Worm (Caenorhabditis elegans) whole organism, L4 larva: Measurements from ENCODE around the gene col-184.

ENCODE experiments used
- F10B5.3 ChIP-seq: sonication (generic microtip); optimal IDR thresholded peaks from 2 replicates; lab custom pipeline; 2016; ENCODE audit warnings: mild to moderate bottlenecking, missing genetic modification characterization, missing compliant biosample characterization
- F37D6.2 ChIP-seq: sonication (generic microtip); optimal IDR thresholded peaks from 2 replicates; lab custom pipeline; 2016; ENCODE audit warnings: mild to moderate bottlenecking, missing genetic modification characterization, missing compliant biosample characterization
- Y105C5A.15 ChIP-seq: fragments of 200-800 bp; sonication (Bioruptor generic); IDR thresholded peaks from 2 replicates; pipeline ENCODE4 v1.3.6; 2022; ENCODE audit warnings: missing genetic modification characterization, missing compliant biosample characterization
- Y75B8A.6 ChIP-seq: fragments of 200-800 bp; sonication (Bioruptor generic); IDR thresholded peaks from 2 replicates; pipeline ENCODE4 v1.3.6; 2022; ENCODE audit warnings: missing genetic modification reagents, missing genetic modification characterization, missing compliant biosample characterization
- ama-1 ChIP-seq: fragments of 150-350 bp; optimal IDR thresholded peaks from 2 replicates; lab custom pipeline; 2014; ENCODE audit warnings: inconsistent platforms, mixed read lengths
- arid-1 ChIP-seq: fragments of 200-800 bp; sonication (Bioruptor generic); conservative IDR thresholded peaks from 2 replicates; pipeline ENCODE4 v1.3.6; 2022; ENCODE audit warnings: missing genetic modification reagents, missing genetic modification characterization, missing compliant biosample characterization
- attf-4 ChIP-seq: sonication (generic microtip); optimal IDR thresholded peaks from 3 replicates; lab custom pipeline; 2017; ENCODE audit warnings: missing biosample characterization, missing genetic modification characterization
- ceh-32 ChIP-seq: sonication (generic microtip); optimal IDR thresholded peaks from 2 replicates; lab custom pipeline; 2016; ENCODE audit warnings: mild to moderate bottlenecking, missing genetic modification characterization, missing compliant biosample characterization; ENCODE audit not compliant: poor library complexity
- ceh-82 ChIP-seq: sonication (generic microtip); optimal IDR thresholded peaks from 2 replicates; lab custom pipeline; 2017; ENCODE audit warnings: missing biosample characterization, missing genetic modification characterization
- daf-12 ChIP-seq: fragments of 150-350 bp; optimal IDR thresholded peaks from 2 replicates; lab custom pipeline; 2014; ENCODE audit warnings: missing biosample characterization, missing genetic modification reagents, missing genetic modification characterization
- duxl-1 ChIP-seq: sonication (generic microtip); optimal IDR thresholded peaks from 2 replicates; lab custom pipeline; 2016; ENCODE audit warnings: mild to moderate bottlenecking, missing genetic modification characterization, moderate library complexity, missing compliant biosample characterization; ENCODE audit not compliant: poor library complexity
- dve-1 ChIP-seq: sonication (generic microtip); optimal IDR thresholded peaks from 2 replicates; lab custom pipeline; 2017; ENCODE audit warnings: antibody characterized with exemption, mild to moderate bottlenecking, missing genetic modification characterization, missing compliant biosample characterization; ENCODE audit not compliant: insufficient read depth
- egl-43 ChIP-seq: fragments of 200-800 bp; sonication (Bioruptor generic); IDR thresholded peaks from 2 replicates; pipeline ENCODE4 v1.3.6; 2022; ENCODE audit warnings: missing genetic modification reagents, missing genetic modification characterization, missing compliant biosample characterization
- fkh-10 ChIP-seq: fragments of 150-350 bp; optimal IDR thresholded peaks from 2 replicates; lab custom pipeline; 2014; ENCODE audit warnings: missing biosample characterization, missing genetic modification reagents, missing genetic modification characterization
- fos-1 ChIP-seq: fragments of 150-350 bp; optimal IDR thresholded peaks from 2 replicates; lab custom pipeline; 2014; ENCODE audit warnings: missing biosample characterization, missing genetic modification characterization
- hif-1 ChIP-seq, 2 experiments: sonication (generic microtip); optimal IDR thresholded peaks; 2 replicates each; lab custom pipeline; 2016 to 2017; ENCODE audit warnings: missing compliant biosample characterization in 2 of 2, missing genetic modification characterization in 2 of 2, missing genetic modification reagents in 2 of 2, missing genotype in 2 of 2, mild to moderate bottlenecking in 1 of 2
- hlh-30 ChIP-seq: sonication (generic microtip); optimal IDR thresholded peaks from 2 replicates; lab custom pipeline; 2017; ENCODE audit warnings: antibody characterized with exemption, mild to moderate bottlenecking, missing genetic modification characterization, missing compliant biosample characterization; ENCODE audit not compliant: insufficient read depth
- hmg-1.1 ChIP-seq: fragments of 200-800 bp; sonication (Bioruptor generic); IDR thresholded peaks from 2 replicates; pipeline ENCODE4 v1.3.6; 2022; ENCODE audit warnings: missing genetic modification reagents, missing genetic modification characterization, missing compliant biosample characterization
- jun-1 ChIP-seq: fragments of 150-350 bp; optimal IDR thresholded peaks from 2 replicates; lab custom pipeline; 2014; ENCODE audit warnings: missing biosample characterization, missing genetic modification reagents, missing genetic modification characterization
- lim-7 ChIP-seq: fragments of 200-800 bp; sonication (Bioruptor generic); IDR thresholded peaks from 2 replicates; pipeline ENCODE4 v1.3.6; 2022; ENCODE audit warnings: missing genetic modification characterization, missing compliant biosample characterization
- lin-13 ChIP-seq: fragments of 150-350 bp; optimal IDR thresholded peaks from 2 replicates; lab custom pipeline; 2014; ENCODE audit warnings: missing biosample characterization, missing genetic modification reagents, missing genetic modification characterization
- lin-39 ChIP-seq: fragments of 150-350 bp; optimal IDR thresholded peaks from 2 replicates; lab custom pipeline; 2014; ENCODE audit warnings: missing biosample characterization, missing genetic modification reagents, missing genetic modification characterization
- mdl-1 ChIP-seq, 2 experiments: fragments of 150-350 bp in 1 of 2; sonication (generic microtip) in 1 of 2; optimal IDR thresholded peaks; 2 replicates each; lab custom pipeline; 2014 to 2017; ENCODE audit warnings: missing biosample characterization in 2 of 2, missing genetic modification characterization in 2 of 2
- mep-1 ChIP-seq: fragments of 150-350 bp; sonication (generic microtip); optimal IDR thresholded peaks from 3 replicates; lab custom pipeline; 2014; ENCODE audit warnings: missing biosample characterization, missing genetic modification characterization
- mes-2 ChIP-seq: sonication (generic microtip); optimal IDR thresholded peaks from 2 replicates; lab custom pipeline; 2016; ENCODE audit warnings: missing genotype, mild to moderate bottlenecking, missing genetic modification characterization, missing compliant biosample characterization; ENCODE audit not compliant: poor library complexity, severe bottlenecking
- mxl-2 ChIP-seq: fragments of 200-800 bp; sonication (Bioruptor generic); conservative IDR thresholded peaks from 2 replicates; pipeline ENCODE4 v1.3.6; 2022; ENCODE audit warnings: missing genetic modification reagents, missing genetic modification characterization, missing compliant biosample characterization
- nhr-11 ChIP-seq: fragments of 150-350 bp; optimal IDR thresholded peaks from 2 replicates; lab custom pipeline; 2014; ENCODE audit warnings: missing biosample characterization, missing genetic modification characterization
- nhr-237 ChIP-seq: sonication (generic microtip); optimal IDR thresholded peaks from 2 replicates; lab custom pipeline; 2017; ENCODE audit warnings: missing biosample characterization, missing genetic modification characterization
- nhr-41 ChIP-seq: fragments of 200-800 bp; sonication (Bioruptor generic); IDR thresholded peaks from 2 replicates; pipeline ENCODE4 v1.3.6; 2022; ENCODE audit warnings: missing genetic modification reagents, missing genetic modification characterization, missing compliant biosample characterization
- nhr-48 ChIP-seq: sonication (generic microtip); optimal IDR thresholded peaks from 2 replicates; lab custom pipeline; 2016; ENCODE audit warnings: mild to moderate bottlenecking, missing genetic modification characterization, missing compliant biosample characterization
- nhr-6 ChIP-seq: fragments of 150-350 bp; optimal IDR thresholded peaks from 2 replicates; lab custom pipeline; 2014; ENCODE audit warnings: missing biosample characterization, missing genetic modification characterization
- pha-4 ChIP-seq, 2 experiments: fragments of 150-350 bp in 1 of 2; fragments of 200-800 bp in 1 of 2; sonication (Bioruptor generic) in 1 of 2; IDR thresholded peaks in 1 of 2; optimal IDR thresholded peaks in 1 of 2; 2 replicates each; pipeline versions ENCODE4 v1.3.6 to Lab custom; 2014 to 2022; ENCODE audit warnings: missing genetic modification characterization in 2 of 2, missing genetic modification reagents in 2 of 2, missing biosample characterization in 1 of 2, missing compliant biosample characterization in 1 of 2
- php-3 ChIP-seq: fragments of 200-800 bp; sonication (Bioruptor generic); IDR thresholded peaks from 2 replicates; pipeline ENCODE4 v1.3.6; 2022; ENCODE audit warnings: missing genetic modification reagents, missing genetic modification characterization, missing compliant biosample characterization
- saeg-2 ChIP-seq: fragments of 200-800 bp; sonication (Bioruptor generic); IDR thresholded peaks from 2 replicates; pipeline ENCODE4 v1.3.6; 2022; ENCODE audit warnings: missing genetic modification reagents, missing genetic modification characterization, missing compliant biosample characterization
- set-16 ChIP-seq: fragments of 200-800 bp; sonication (Bioruptor generic); IDR thresholded peaks from 2 replicates; pipeline ENCODE4 v1.3.6; 2022; ENCODE audit warnings: missing genetic modification reagents, missing genetic modification characterization, missing compliant biosample characterization
- unc-39 ChIP-seq: sonication (generic microtip); optimal IDR thresholded peaks from 2 replicates; lab custom pipeline; 2017; ENCODE audit warnings: missing biosample characterization, missing genetic modification characterization
- unc-62 ChIP-seq, 3 experiments: fragments of 150-350 bp in 1 of 3; sonication (generic microtip); optimal IDR thresholded peaks in 2 of 3; peaks in 1 of 3; 1 replicate in 1 of 3; 2 replicates in 2 of 3; lab custom pipeline; 2014 to 2017; ENCODE audit warnings: missing biosample characterization in 3 of 3, missing genetic modification characterization in 3 of 3, missing genetic modification reagents in 3 of 3, missing genotype in 1 of 3
- vab-7 ChIP-seq: fragments of 200-800 bp; sonication (Bioruptor generic); IDR thresholded peaks from 2 replicates; pipeline ENCODE4 v1.3.6; 2022; ENCODE audit warnings: missing genetic modification reagents, missing genetic modification characterization, missing compliant biosample characterization
- zag-1 ChIP-seq: fragments of 150-350 bp; optimal IDR thresholded peaks from 2 replicates; lab custom pipeline; 2014; ENCODE audit warnings: missing biosample characterization, missing genetic modification characterization
- zfp-3 ChIP-seq: fragments of 200-800 bp; sonication (Bioruptor generic); conservative IDR thresholded peaks from 2 replicates; pipeline ENCODE4 v1.3.6; 2022; ENCODE audit warnings: missing genetic modification reagents, missing genetic modification characterization, missing compliant biosample characterization
- zip-11 ChIP-seq: fragments of 200-800 bp; sonication (Bioruptor generic); IDR thresholded peaks from 2 replicates; pipeline ENCODE4 v1.3.6; 2022; ENCODE audit warnings: missing genetic modification characterization, missing compliant biosample characterization

col-184 gene

DNA sequence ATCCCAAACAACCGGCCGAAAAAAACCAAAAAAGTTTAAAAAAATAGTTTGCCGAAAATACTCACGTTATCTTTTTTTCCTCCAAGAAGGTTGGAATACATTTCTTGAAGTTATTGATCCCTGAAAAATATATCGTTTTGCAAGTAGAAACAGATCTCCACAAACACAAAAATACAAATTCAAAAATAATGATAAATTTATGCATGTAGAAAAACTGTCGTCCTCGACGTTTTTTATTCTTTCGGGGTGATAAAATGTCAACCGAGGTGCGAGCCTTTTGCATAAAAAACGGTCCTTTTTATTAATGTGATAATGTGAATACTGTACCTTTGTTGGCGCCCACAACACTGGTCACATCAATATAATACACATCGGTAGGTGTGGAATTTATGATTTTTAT is 5.5 kb upstream of the col-184 start, which contains the start of gene F02D10.2:
Gene F02D10.2, minus strand, starts transcription at position 101 of the 400 bp plus-strand sequence.
- no peak for TF ChIP-seq fkh-10 (GFP tag; lab: Kevin White, UChicago)
- TF ChIP-seq nhr-6 (tag; lab: Kevin White, UChicago): no peak
- no peak for TF ChIP-seq unc-39 (tag; lab: Kevin White, UChicago)
- no peak for TF ChIP-seq mep-1 (tag; lab: Kevin White, UChicago)
- TF ChIP-seq ceh-82: no peak
- no peak for TF ChIP-seq zag-1 (tag; lab: Kevin White, UChicago)
- TF ChIP-seq ama-1 (lab: Kevin White, UChicago): no peak
- no peak for TF ChIP-seq ceh-32
- TF ChIP-seq nhr-41 (GFP tag; lab: Robert Waterston, UW): no peak
- TF ChIP-seq, all 104 proteins: peak for 0

DNA sequence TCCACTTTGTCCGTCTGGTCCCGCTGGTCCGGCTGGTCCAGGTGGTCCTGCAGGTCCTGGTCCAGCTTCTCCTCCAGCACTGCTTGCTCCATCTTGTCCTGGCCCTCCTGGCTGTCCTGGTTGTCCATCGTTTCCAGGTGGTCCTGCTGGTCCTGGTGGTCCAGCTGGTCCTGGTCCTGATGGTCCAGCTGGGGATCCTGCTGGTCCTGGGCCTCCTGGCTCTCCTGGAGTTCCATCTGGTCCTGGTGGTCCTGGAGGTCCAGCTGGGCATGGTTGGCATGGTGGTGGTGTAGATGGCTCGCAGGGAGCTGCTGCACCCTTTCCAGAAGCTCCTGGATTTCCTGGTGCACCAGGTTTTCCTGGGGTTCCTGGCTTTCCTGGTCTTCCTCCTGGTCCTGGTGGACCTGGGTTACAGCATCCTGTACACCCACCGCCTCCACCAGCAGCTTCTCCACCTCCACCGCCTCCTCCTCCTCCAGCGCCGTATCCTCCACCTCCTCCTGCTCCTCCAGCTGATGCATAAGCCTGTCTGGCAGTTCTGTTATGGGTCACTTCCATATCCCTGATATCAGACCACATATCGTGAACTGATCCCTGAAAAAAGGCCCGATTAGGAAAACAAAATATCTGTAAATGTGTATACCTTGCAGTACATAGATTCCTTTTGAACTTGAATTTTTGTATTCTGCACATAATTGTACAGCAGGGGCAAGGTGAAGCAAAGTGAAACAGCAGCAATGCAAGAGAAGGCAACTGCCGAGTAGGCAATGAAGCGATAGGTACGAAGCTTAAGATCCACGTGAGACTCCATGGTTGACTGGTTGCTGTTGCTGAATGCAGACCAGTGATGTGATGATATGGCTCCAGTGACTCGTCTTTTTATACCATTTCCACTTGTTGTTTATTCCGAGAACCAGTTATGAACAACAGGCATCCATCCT is 2.1 kb upstream of the col-184 start, which contains the start of gene col-183:
Gene col-183, minus strand, starts transcription at position 839 of the 941 bp plus-strand sequence.
- TF ChIP-seq nhr-48 (tag; lab: Kevin White, UChicago) (no peak), mxl-2 (GFP tag; lab: Robert Waterston, UW) (no peak), zfp-3 (GFP tag; lab: Robert Waterston, UW) (no peak), arid-1 (GFP tag; lab: Robert Waterston, UW) (no peak), daf-12 (tag; lab: Kevin White, UChicago) (no peak), dve-1 (tag; lab: Kevin White, UChicago) (no peak), F37D6.2 (tag; lab: Kevin White, UChicago) (no peak), egl-43 (GFP tag; lab: Robert Waterston, UW) (no peak), mep-1 (tag; lab: Kevin White, UChicago) (no peak), pha-4 (GFP tag; IDR thresholded peaks at IDR 0.05; lab: Robert Waterston, UW) (peak; percentile 7; the same call in 1 of the 2 replicates), pha-4 (tag; optimal IDR thresholded peaks at IDR 0.05; lab: Kevin White, UChicago) (no peak), lim-7 (GFP tag; lab: Robert Waterston, UW) (no peak), zip-11 (GFP tag; lab: Robert Waterston, UW) (no peak), fos-1 (tag; lab: Kevin White, UChicago) (no peak), unc-62 (GFP tag; optimal IDR thresholded peaks at IDR 0.05 in 1 of 2; lab: Kevin White, UChicago) (peak in 1 of 2 experiments; percentile 99), unc-62 (tag; optimal IDR thresholded peaks at IDR 0.05; lab: Kevin White, UChicago) (no peak), Y75B8A.6 (no peak), duxl-1 (tag; lab: Kevin White, UChicago) (no peak), nhr-237 (no peak), lin-13 (GFP tag; lab: Kevin White, UChicago) (no peak), lin-39 (tag; lab: Kevin White, UChicago) (no peak), set-16 (GFP tag; lab: Robert Waterston, UW) (peak; percentile 96)

DNA sequence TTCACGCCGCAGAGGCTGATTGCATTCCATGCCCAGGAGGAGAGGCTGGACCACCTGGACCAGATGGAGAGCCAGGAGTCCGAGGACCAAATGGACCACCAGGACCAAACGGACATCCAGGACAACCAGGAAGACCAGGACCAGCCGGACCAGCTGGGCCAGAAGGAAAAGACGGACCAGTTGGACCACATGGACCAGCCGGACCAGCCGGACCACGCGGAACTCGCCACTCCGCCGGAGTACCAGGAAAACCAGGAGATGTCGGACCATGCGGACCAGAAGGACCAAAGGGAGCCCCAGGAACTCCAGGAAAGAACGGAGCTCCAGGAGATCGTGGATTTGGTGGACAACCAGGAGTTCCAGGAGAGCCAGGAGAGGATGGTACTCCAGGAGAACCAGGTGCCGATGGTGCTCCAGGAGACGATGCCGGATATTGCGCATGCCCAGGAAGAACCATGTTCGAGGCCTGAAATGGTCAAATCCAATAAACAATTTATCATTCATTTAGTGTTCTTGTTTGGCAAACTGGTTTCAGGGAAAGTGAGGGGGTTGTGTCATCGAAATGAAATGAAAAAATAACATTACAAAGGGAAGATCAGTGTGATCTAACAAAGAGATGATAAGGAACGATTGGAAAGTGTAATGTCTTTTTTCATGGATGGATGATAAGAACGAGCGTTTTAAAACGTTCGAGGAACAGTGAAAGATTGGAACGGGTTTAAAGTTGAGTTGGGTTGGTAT is 822 bp downstream of the col-184 start:
- TF ChIP-seq mxl-2 (GFP tag; lab: Robert Waterston, UW) (no peak), unc-62 (GFP tag; optimal IDR thresholded peaks at IDR 0.05 in 1 of 2; lab: Kevin White, UChicago) (peak in 1 of 2 experiments; percentile 46), unc-62 (tag; optimal IDR thresholded peaks at IDR 0.05; lab: Kevin White, UChicago) (no peak), egl-43 (GFP tag; lab: Robert Waterston, UW) (no peak; the same call in 1 of the 2 replicates), hlh-30 (tag; lab: Kevin White, UChicago) (no peak), F10B5.3 (tag; lab: Kevin White, UChicago) (no peak), mes-2 (tag; lab: Kevin White, UChicago) (no peak), mdl-1 (tag; optimal IDR thresholded peaks at IDR 0.05; lab: Kevin White, UChicago) (no peak), arid-1 (GFP tag; lab: Robert Waterston, UW) (no peak), hmg-1.1 (no peak), mep-1 (tag; lab: Kevin White, UChicago) (no peak), php-3 (GFP tag; lab: Robert Waterston, UW) (0 out of 2 replicates have a peak, but pooled peaks have one; percentile 9), vab-7 (GFP tag; lab: Robert Waterston, UW) (no peak), attf-4 (tag; lab: Kevin White, UChicago) (no peak), nhr-11 (tag; lab: Kevin White, UChicago) (no peak), jun-1 (tag; lab: Kevin White, UChicago) (peak; percentile 18), Y105C5A.15 (GFP tag; lab: Robert Waterston, UW) (no peak), hif-1 (tag; optimal IDR thresholded peaks at IDR 0.05; lab: Kevin White, UChicago) (no peak), saeg-2 (GFP tag; lab: Robert Waterston, UW) (no peak), nhr-48 (tag; lab: Kevin White, UChicago) (no peak)
